Fruit fly (Drosophila melanogaster): Measurements from ENCODE around the gene CG18170.

The CG18170 gene

dm6 chr3L:1653752-1654151 is 51.0 kb downstream of the CG18170 start:
- TF ChIP-seq CTCF (optimal IDR thresholded peaks at IDR 0.05) (no peak), CG8478 (optimal IDR thresholded peaks at IDR 0.05) (no peak)

dm6 chr3L:1661738-1662370 is 59.1 kb downstream of the CG18170 start:
- TF ChIP-seq CG8478 (optimal IDR thresholded peaks at IDR 0.05) = no peak

- TF ChIP-seq CTCF (optimal IDR thresholded peaks at IDR 0.05) (no peak), CG8478 (optimal IDR thresholded peaks at IDR 0.05) (no peak)
These were observed 60.8 kb downstream of the CG18170 start for dm6 chr3L:1663531-1663930.

- TF ChIP-seq CTCF (optimal IDR thresholded peaks at IDR 0.05) (no peak), CG8478 (optimal IDR thresholded peaks at IDR 0.05) (no peak)
These were observed 61.5 kb downstream of the CG18170 start for dm6 chr3L:1664205-1664604.

DNA sequence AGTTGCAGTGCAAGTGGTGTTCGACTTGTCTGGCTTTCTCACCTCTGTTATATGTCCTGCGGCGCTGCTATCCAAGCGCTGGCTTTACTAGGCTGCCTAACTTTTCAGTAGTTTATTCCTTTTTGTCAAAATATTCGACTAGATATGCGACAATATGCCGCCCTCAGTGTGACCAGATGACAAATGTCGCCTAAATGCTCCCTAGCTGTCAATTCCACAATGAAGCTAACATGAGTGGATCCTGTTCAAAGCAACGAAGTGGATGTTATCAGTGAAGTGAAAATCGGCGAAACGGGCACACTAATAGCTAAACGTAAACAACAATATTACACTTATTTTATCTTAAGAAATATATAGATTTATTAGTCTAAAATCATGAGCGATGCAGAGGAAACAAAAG is 62.1 kb downstream of the CG18170 start, which contains the start of the genes Srrm234 and CG7974:
TSS of gene Srrm234 (minus strand) at position 189 of the 400 bp plus-strand sequence.
TSS of gene CG7974 (plus strand) at position 263 of the 400 bp plus-strand sequence.
- TF ChIP-seq CTCF (optimal IDR thresholded peaks at IDR 0.05) (no peak), CG8478 (optimal IDR thresholded peaks at IDR 0.05) (no peak)

dm6 chr3L:1665544-1665943 is 62.8 kb downstream of the CG18170 start:
- no peak for TF ChIP-seq CTCF (optimal IDR thresholded peaks at IDR 0.05)
- no peak for TF ChIP-seq CG8478 (optimal IDR thresholded peaks at IDR 0.05)
